Worm (Caenorhabditis elegans) whole organism, L1 larva: ENCODE results near the gene ddl-2.

ENCODE experiments used
- C16A3.4 ChIP-seq: fragments of 150-350 bp; optimal IDR thresholded peaks from 2 replicates; lab custom pipeline; 2014; ENCODE audit warnings: missing biosample characterization, missing genetic modification characterization
- F16B12.6 ChIP-seq: fragments of 150-350 bp; optimal IDR thresholded peaks from 2 replicates; lab custom pipeline; 2014; ENCODE audit warnings: missing biosample characterization, missing genetic modification characterization
- Y116A8C.19 ChIP-seq: sonication (generic microtip); optimal IDR thresholded peaks from 2 replicates; lab custom pipeline; 2016; ENCODE audit warnings: missing compliant biosample characterization, missing genetic modification characterization, borderline replicate concordance
- aha-1 ChIP-seq: fragments of 150-350 bp; optimal IDR thresholded peaks from 2 replicates; lab custom pipeline; 2014; ENCODE audit warnings: missing biosample characterization, missing genetic modification characterization
- aly-2 ChIP-seq: fragments of 150-350 bp; optimal IDR thresholded peaks from 2 replicates; lab custom pipeline; 2014; ENCODE audit warnings: missing biosample characterization, missing genetic modification characterization
- ama-1 ChIP-seq: fragments of 150-350 bp; optimal IDR thresholded peaks from 2 replicates; lab custom pipeline; 2014
- ceh-82 ChIP-seq, 3 experiments: fragments of 150-350 bp in 1 of 3; sonication (generic microtip) in 2 of 3; optimal IDR thresholded peaks; 2 replicates each; lab custom pipeline; 2014 to 2017; ENCODE audit warnings: missing biosample characterization in 3 of 3, missing genetic modification characterization in 3 of 3
- ceh-88 ChIP-seq: fragments of 200-800 bp; sonication (Bioruptor generic); IDR thresholded peaks from 2 replicates; pipeline ENCODE4 v1.3.6; 2022; ENCODE audit warnings: missing genetic modification characterization, missing compliant biosample characterization
- ceh-90 ChIP-seq: sonication (generic microtip); optimal IDR thresholded peaks from 2 replicates; lab custom pipeline; 2016; ENCODE audit warnings: missing genetic modification characterization, missing compliant biosample characterization
- dpl-1 ChIP-seq, 3 experiments: fragments of 150-350 bp in 2 of 3; sonication (generic microtip) in 1 of 3; optimal IDR thresholded peaks; 2 replicates each; lab custom pipeline; 2014 to 2017; ENCODE audit warnings: missing biosample characterization in 3 of 3, missing genetic modification characterization in 3 of 3, missing genetic modification reagents in 3 of 3
- efl-1 ChIP-seq, 4 experiments: fragments of 150-350 bp; optimal IDR thresholded peaks in 3 of 4; peaks in 1 of 4; 1 replicate in 1 of 4; 2 replicates in 3 of 4; lab custom pipeline; 2014; ENCODE audit warnings: missing biosample characterization in 2 of 4, missing genetic modification characterization in 2 of 4, missing genetic modification reagents in 2 of 4
- egl-13 ChIP-seq: sonication (generic microtip); optimal IDR thresholded peaks from 2 replicates; lab custom pipeline; 2016; ENCODE audit warnings: missing genotype, missing genetic modification reagents, missing genetic modification characterization, missing compliant biosample characterization
- elt-2 ChIP-seq: sonication (generic microtip); optimal IDR thresholded peaks from 2 replicates; lab custom pipeline; 2016; ENCODE audit warnings: missing genetic modification characterization, mild to moderate bottlenecking, inconsistent platforms, missing compliant biosample characterization, missing genetic modification reagents
- elt-3 ChIP-seq, 6 experiments: fragments of 150-350 bp in 1 of 6; sonication (generic microtip); optimal IDR thresholded peaks; 2 replicates each; lab custom pipeline; 2017 to 2018; ENCODE audit warnings: missing biosample characterization in 6 of 6, missing genetic modification characterization in 6 of 6, inconsistent platforms in 1 of 6
- ets-5 ChIP-seq: fragments of 200-800 bp; sonication (Bioruptor generic); IDR thresholded peaks from 2 replicates; pipeline ENCODE4 v1.3.6; 2022; ENCODE audit warnings: missing genetic modification characterization, missing compliant biosample characterization
- fkh-4 ChIP-seq: sonication (generic microtip); optimal IDR thresholded peaks from 2 replicates; lab custom pipeline; 2016; ENCODE audit warnings: missing compliant biosample characterization, missing genetic modification characterization, borderline replicate concordance
- hlh-17 ChIP-seq: fragments of 200-800 bp; sonication (Bioruptor generic); optimal IDR thresholded peaks from 2 replicates; lab custom pipeline; 2018; ENCODE audit warnings: missing genetic modification characterization, mild to moderate bottlenecking, missing compliant biosample characterization, moderate library complexity, borderline replicate concordance
- isw-1 ChIP-seq: fragments of 200-800 bp; sonication (Bioruptor generic); IDR thresholded peaks from 2 replicates; pipeline ENCODE4 v1.3.6; 2022; ENCODE audit warnings: missing genetic modification characterization, missing compliant biosample characterization
- lin-13 ChIP-seq: fragments of 150-350 bp; optimal IDR thresholded peaks from 2 replicates; lab custom pipeline; 2014; ENCODE audit warnings: missing biosample characterization, missing genetic modification reagents, missing genetic modification characterization
- lin-14 ChIP-seq: fragments of 200-800 bp; sonication (Bioruptor generic); optimal IDR thresholded peaks from 2 replicates; lab custom pipeline; 2018; ENCODE audit warnings: mild to moderate bottlenecking, missing genetic modification characterization, moderate library complexity, missing compliant biosample characterization
- lin-35 ChIP-seq, 2 experiments: fragments of 150-350 bp; optimal IDR thresholded peaks; 2 replicates each; lab custom pipeline; 2014; ENCODE audit warnings: missing biosample characterization in 2 of 2, missing genetic modification characterization in 2 of 2, missing genetic modification reagents in 2 of 2
- lir-3 ChIP-seq: sonication (generic microtip); optimal IDR thresholded peaks from 2 replicates; lab custom pipeline; 2016; ENCODE audit warnings: mild to moderate bottlenecking, missing genetic modification characterization, moderate library complexity, missing compliant biosample characterization; ENCODE audit not compliant: poor library complexity
- mef-2 ChIP-seq: fragments of 150-350 bp; optimal IDR thresholded peaks from 2 replicates; lab custom pipeline; 2014; ENCODE audit warnings: missing biosample characterization, missing genetic modification characterization
- nhr-11 ChIP-seq: fragments of 150-350 bp; optimal IDR thresholded peaks from 2 replicates; lab custom pipeline; 2014; ENCODE audit warnings: missing biosample characterization, missing genetic modification characterization
- nhr-12 ChIP-seq: sonication (generic microtip); optimal IDR thresholded peaks from 2 replicates; lab custom pipeline; 2017; ENCODE audit warnings: missing biosample characterization, missing genetic modification characterization
- nhr-19 ChIP-seq: fragments of 200-800 bp; sonication (Bioruptor generic); conservative IDR thresholded peaks from 2 replicates; pipeline ENCODE4 v1.3.6; 2022; ENCODE audit warnings: missing genetic modification characterization, missing compliant biosample characterization
- nhr-237 ChIP-seq: fragments of 150-350 bp; optimal IDR thresholded peaks from 2 replicates; lab custom pipeline; 2014; ENCODE audit warnings: missing biosample characterization, missing genetic modification characterization
- nhr-28 ChIP-seq: fragments of 150-350 bp; optimal IDR thresholded peaks from 2 replicates; lab custom pipeline; 2014; ENCODE audit warnings: missing biosample characterization, missing genetic modification characterization
- nhr-47 ChIP-seq: sonication (generic microtip); optimal IDR thresholded peaks from 2 replicates; lab custom pipeline; 2016; ENCODE audit warnings: mild to moderate bottlenecking, missing genetic modification characterization, moderate library complexity, missing compliant biosample characterization
- nhr-71 ChIP-seq: sonication (generic microtip); optimal IDR thresholded peaks from 2 replicates; lab custom pipeline; 2016; ENCODE audit warnings: mild to moderate bottlenecking, missing genetic modification characterization, moderate library complexity, missing compliant biosample characterization
- nhr-77 ChIP-seq: fragments of 150-350 bp; optimal IDR thresholded peaks from 2 replicates; lab custom pipeline; 2014; ENCODE audit warnings: missing biosample characterization, missing genetic modification characterization
- nhr-84 ChIP-seq: sonication (generic microtip); optimal IDR thresholded peaks from 2 replicates; lab custom pipeline; 2017; ENCODE audit warnings: missing biosample characterization, missing genetic modification characterization
- nhr-90 ChIP-seq: sonication (generic microtip); optimal IDR thresholded peaks from 2 replicates; lab custom pipeline; 2016; ENCODE audit warnings: mild to moderate bottlenecking, missing genetic modification characterization, missing compliant biosample characterization; ENCODE audit not compliant: poor library complexity
- pax-3 ChIP-seq: fragments of 200-800 bp; sonication (Bioruptor generic); optimal IDR thresholded peaks from 2 replicates; lab custom pipeline; 2018; ENCODE audit warnings: mild to moderate bottlenecking, missing genetic modification characterization, moderate library complexity, missing compliant biosample characterization
- pqm-1 ChIP-seq: sonication (generic microtip); optimal IDR thresholded peaks from 3 replicates; lab custom pipeline; 2017; ENCODE audit warnings: missing biosample characterization, missing genetic modification characterization
- rnt-1 ChIP-seq: sonication (generic microtip); optimal IDR thresholded peaks from 2 replicates; lab custom pipeline; 2016; ENCODE audit warnings: mild to moderate bottlenecking, missing genetic modification characterization, moderate library complexity, missing compliant biosample characterization
- snpc-4 ChIP-seq: fragments of 150-350 bp; optimal IDR thresholded peaks from 2 replicates; lab custom pipeline; 2014; ENCODE audit warnings: missing biosample characterization, missing genetic modification characterization
- sup-37 ChIP-seq: fragments of 200-800 bp; sonication (Bioruptor generic); optimal IDR thresholded peaks from 2 replicates; lab custom pipeline; 2018; ENCODE audit warnings: mild to moderate bottlenecking, missing genetic modification characterization, missing compliant biosample characterization
- swsn-7 ChIP-seq: sonication (generic microtip); optimal IDR thresholded peaks from 2 replicates; lab custom pipeline; 2016; ENCODE audit warnings: missing genetic modification characterization, missing compliant biosample characterization
- tbx-2 ChIP-seq: sonication (generic microtip); optimal IDR thresholded peaks from 2 replicates; lab custom pipeline; 2016; ENCODE audit warnings: missing genetic modification characterization, missing compliant biosample characterization
- tlp-1 ChIP-seq: fragments of 150-350 bp; optimal IDR thresholded peaks from 2 replicates; lab custom pipeline; 2014; ENCODE audit warnings: missing biosample characterization, missing genetic modification characterization
- unc-62 ChIP-seq: fragments of 150-350 bp; optimal IDR thresholded peaks from 2 replicates; lab custom pipeline; 2014; ENCODE audit warnings: missing biosample characterization, missing genetic modification reagents, missing genetic modification characterization
- unc-86 ChIP-seq: sonication (generic microtip); optimal IDR thresholded peaks from 2 replicates; lab custom pipeline; 2016; ENCODE audit warnings: missing genetic modification characterization, missing compliant biosample characterization
- ztf-11 ChIP-seq, 2 experiments: sonication (generic microtip); optimal IDR thresholded peaks; 2 replicates each; lab custom pipeline; 2016 to 2017; ENCODE audit warnings: missing genetic modification characterization in 2 of 2, missing biosample characterization in 1 of 2, missing compliant biosample characterization in 1 of 2

ddl-2 gene

ce11 chrII:13503653-13504052 lies 43.8 kb downstream of the ddl-2 start, which contains the start of gene F54F11.1:
Gene F54F11.1, plus strand, starts transcription at chrII:13503953.
- TF ChIP-seq unc-86 (tag; lab: Kevin White, UChicago): peak; percentile 39
- TF ChIP-seq isw-1 (GFP tag; lab: Robert Waterston, UW): no peak

ce11 chrII:13501575-13501974 lies 45.9 kb downstream of the ddl-2 start, which contains the start of gene F45H10.5:
Gene F45H10.5, plus strand, starts transcription at chrII:13501875.
- no peak for TF ChIP-seq ztf-11 (tag; optimal IDR thresholded peaks at IDR 0.05; lab: Kevin White, UChicago)
- no peak for TF ChIP-seq nhr-77
- no peak for TF ChIP-seq nhr-84
- no peak for TF ChIP-seq ceh-88 (GFP tag; lab: Robert Waterston, UW)
- no peak for TF ChIP-seq aly-2 (tag; lab: Kevin White, UChicago)
- TF ChIP-seq rnt-1: no peak
- TF ChIP-seq fkh-4 (tag; lab: Kevin White, UChicago): no peak
- TF ChIP-seq swsn-7 (tag; lab: Kevin White, UChicago): no peak

- TF ChIP-seq elt-3 (tag; optimal IDR thresholded peaks at IDR 0.05; lab: Kevin White, UChicago) (no peak), nhr-19 (GFP tag; lab: Robert Waterston, UW) (0 out of 2 replicates have a peak, but pooled peaks have one; percentile 4), lin-14 (GFP tag; lab: Kevin White, UChicago) (peak; percentile 43), ceh-90 (tag; lab: Kevin White, UChicago) (no peak), rnt-1 (peak; percentile 66), lin-35 (GFP tag; optimal IDR thresholded peaks at IDR 0.05; lab: Kevin White, UChicago) (no peak), nhr-77 (no peak), ztf-11 (tag; optimal IDR thresholded peaks at IDR 0.05; lab: Kevin White, UChicago) (no peak)
These were observed 46.9 kb downstream of the ddl-2 start for ce11 chrII:13500582-13500981.

ce11 chrII:13495718-13496117 lies 51.7 kb downstream of the ddl-2 start, which contains the start of gene drr-1:
Gene drr-1, minus strand, starts transcription at chrII:13495900.
- TF ChIP-seq nhr-28 (tag; lab: Kevin White, UChicago) (no peak), rnt-1 (no peak), tlp-1 (no peak), nhr-12 (tag; lab: Kevin White, UChicago) (no peak), Y116A8C.19 (no peak), pqm-1 (tag; lab: Kevin White, UChicago) (no peak), nhr-237 (no peak), nhr-11 (tag; lab: Kevin White, UChicago) (no peak), aly-2 (tag; lab: Kevin White, UChicago) (no peak), hlh-17 (no peak), elt-2 (tag; lab: Kevin White, UChicago) (peak; percentile 51), lin-13 (GFP tag; lab: Kevin White, UChicago) (no peak), pax-3 (tag; lab: Kevin White, UChicago) (no peak), nhr-71 (tag; lab: Kevin White, UChicago) (no peak), nhr-47 (tag; lab: Kevin White, UChicago) (no peak), lin-35 (GFP tag; optimal IDR thresholded peaks at IDR 0.05; lab: Kevin White, UChicago) (peak in 1 of 2 experiments; percentile 4)

- TF ChIP-seq tbx-2 (tag; lab: Kevin White, UChicago) (peak; percentile 9), dpl-1 (GFP tag; optimal IDR thresholded peaks at IDR 0.05; lab: Kevin White, UChicago) (peak in 2 of 3 experiments; percentile 51 to 62), C16A3.4 (tag; lab: Kevin White, UChicago) (peak; percentile 15), nhr-90 (peak; percentile 39), lin-13 (GFP tag; lab: Kevin White, UChicago) (no peak), unc-62 (GFP tag; lab: Kevin White, UChicago) (no peak), F16B12.6 (tag; lab: Kevin White, UChicago) (peak; percentile 93), sup-37 (GFP tag; lab: Kevin White, UChicago) (no peak), egl-13 (tag; lab: Kevin White, UChicago) (peak; percentile 17), ceh-82 (tag; optimal IDR thresholded peaks at IDR 0.05; lab: Kevin White, UChicago) (peak in 1 of 3 experiments; percentile 18), nhr-77 (no peak), nhr-19 (GFP tag; lab: Robert Waterston, UW) (peak; percentile 37), lir-3 (no peak), mef-2 (tag; lab: Kevin White, UChicago) (no peak), aha-1 (tag; lab: Kevin White, UChicago) (no peak), ets-5 (GFP tag; lab: Robert Waterston, UW) (no peak), ama-1 (lab: Kevin White, UChicago) (peak; percentile 51), snpc-4 (tag; lab: Kevin White, UChicago) (peak; percentile 29), efl-1 (optimal IDR thresholded peaks at IDR 0.05; lab: Kevin White, UChicago) (peak; percentile 25 to 54), efl-1 (GFP tag; optimal IDR thresholded peaks at IDR 0.05 in 1 of 2; lab: Kevin White, UChicago) (peak; percentile 62 to 93), nhr-71 (tag; lab: Kevin White, UChicago) (peak; percentile 59), isw-1 (GFP tag; lab: Robert Waterston, UW) (no peak; the same call in 1 of the 2 replicates)
These were observed 52.7 kb downstream of the ddl-2 start for ce11 chrII:13494762-13495161.
